Fruit fly (Drosophila melanogaster) whole organism, wandering third instar larva: ENCODE measurements around the gene LManII.

Experiments
- Abd-B ChIP-seq: fragments of >200 bp; optimal IDR thresholded peaks from 2 replicates; lab custom pipeline; 2017; ENCODE audit warnings: missing biosample characterization, missing genetic modification characterization
- HLH106 ChIP-seq: fragments of 200-800 bp; optimal IDR thresholded peaks from 3 replicates; lab custom pipeline; 2019; ENCODE audit warnings: missing biosample characterization, mild to moderate bottlenecking, missing genetic modification characterization, moderate library complexity
- Jra ChIP-seq: sonication (Bioruptor generic); optimal IDR thresholded peaks from 2 replicates; lab custom pipeline; 2016; ENCODE audit warnings: missing biosample characterization, missing genetic modification characterization
- dsf ChIP-seq: sonication (Bioruptor generic); optimal IDR thresholded peaks from 2 replicates; lab custom pipeline; 2016; ENCODE audit warnings: missing biosample characterization, missing genetic modification characterization, borderline replicate concordance
- ey ChIP-seq: fragments of 200-800 bp; sonication (Bioruptor generic); optimal IDR thresholded peaks from 2 replicates; lab custom pipeline; 2016; ENCODE audit warnings: missing biosample characterization, missing genetic modification characterization
- pan ChIP-seq: fragments of >200 bp; optimal IDR thresholded peaks from 2 replicates; lab custom pipeline; 2017
- psq ChIP-seq: fragments of 200-800 bp; sonication (Bioruptor generic); optimal IDR thresholded peaks from 3 replicates; lab custom pipeline; 2017; ENCODE audit warnings: missing biosample characterization, mild to moderate bottlenecking, missing genetic modification characterization, moderate library complexity

dm6 chr2L:10506557-10507252 lies 49.2 kb downstream of the LManII start, which contains the start of the genes Myo31DF and CG6094:
- TF ChIP-seq psq (GFP tag; lab: Kevin White, UChicago) (peak; percentile 16), dsf (GFP tag; lab: Kevin White, UChicago) (no peak), Abd-B (GFP tag; lab: Kevin White, UChicago) (peak; percentile 72), ey (GFP tag; lab: Kevin White, UChicago) (no peak), Jra (GFP tag; lab: Kevin White, UChicago) (peak; percentile 45), HLH106 (tag; lab: Kevin White, UChicago) (peak; percentile 26), pan (lab: Kevin White, UChicago) (no peak)
